Worm (Caenorhabditis elegans) whole organism, mixed stage, embryonic: ENCODE results near the gene ant-1.3.

Source experiments
- bed-3 ChIP-seq: fragments of 200-800 bp; sonication (Bioruptor generic); optimal IDR thresholded peaks from 3 replicates; lab custom pipeline; 2018; ENCODE audit warnings: mild to moderate bottlenecking, missing genetic modification characterization, moderate library complexity, missing compliant biosample characterization
- ceh-39 ChIP-seq: fragments of 150-350 bp; optimal IDR thresholded peaks from 2 replicates; lab custom pipeline; 2014; ENCODE audit warnings: missing biosample characterization, missing genetic modification characterization
- elt-1 ChIP-seq: sonication (generic microtip); optimal IDR thresholded peaks from 2 replicates; lab custom pipeline; 2017; ENCODE audit warnings: missing genetic modification characterization, mild to moderate bottlenecking, missing compliant biosample characterization, antibody characterized with exemption, moderate library complexity, borderline replicate concordance; ENCODE audit not compliant: insufficient read depth
- lin-13 ChIP-seq: fragments of 150-350 bp; optimal IDR thresholded peaks from 2 replicates; lab custom pipeline; 2014; ENCODE audit warnings: missing biosample characterization, missing genetic modification characterization
- lin-32 ChIP-seq: fragments of 200-800 bp; sonication (Bioruptor generic); optimal IDR thresholded peaks from 2 replicates; lab custom pipeline; 2018; ENCODE audit warnings: mild to moderate bottlenecking, missing genetic modification characterization, missing compliant biosample characterization
- lsy-2 ChIP-seq: fragments of 150-350 bp; optimal IDR thresholded peaks from 2 replicates; lab custom pipeline; 2014; ENCODE audit warnings: missing biosample characterization, missing genetic modification characterization
- mep-1 ChIP-seq: fragments of 150-350 bp; optimal IDR thresholded peaks from 2 replicates; lab custom pipeline; 2017; ENCODE audit warnings: missing biosample characterization, missing genetic modification reagents, missing genetic modification characterization, inconsistent platforms
- nhr-237 ChIP-seq: fragments of 150-350 bp; optimal IDR thresholded peaks from 2 replicates; lab custom pipeline; 2014; ENCODE audit warnings: missing biosample characterization, missing genetic modification characterization
- pha-4 ChIP-seq: fragments of 150-350 bp; optimal IDR thresholded peaks from 2 replicates; lab custom pipeline; 2018; ENCODE audit warnings: missing biosample characterization, missing genetic modification reagents, missing genetic modification characterization
- sptf-1 ChIP-seq: sonication (generic microtip); optimal IDR thresholded peaks from 2 replicates; lab custom pipeline; 2017; ENCODE audit warnings: mild to moderate bottlenecking, missing genetic modification characterization, moderate library complexity, missing compliant biosample characterization
- unc-120 ChIP-seq: sonication (generic microtip); optimal IDR thresholded peaks from 2 replicates; lab custom pipeline; 2017; ENCODE audit warnings: missing genetic modification characterization, missing compliant biosample characterization; ENCODE audit not compliant: poor library complexity, severe bottlenecking
- unc-62 ChIP-seq: fragments of 150-350 bp; optimal IDR thresholded peaks from 2 replicates; lab custom pipeline; 2014; ENCODE audit warnings: missing biosample characterization, missing genetic modification reagents, missing genetic modification characterization
- ztf-11 ChIP-seq: fragments of 150-350 bp; optimal IDR thresholded peaks from 2 replicates; lab custom pipeline; 2014; ENCODE audit warnings: missing biosample characterization, missing genetic modification characterization

ce11 chrIV:9712782-9713181, 3.7 kb upstream of the ant-1.3 start, which contains the start of gene K01H12.4:
- TF ChIP-seq nhr-237 (tag; lab: Kevin White, UChicago), result no peak
- no peak for TF ChIP-seq ceh-39 (tag; lab: Kevin White, UChicago)
- TF ChIP-seq unc-62 (GFP tag; lab: Kevin White, UChicago), result no peak
- no peak for TF ChIP-seq lsy-2
- no peak for TF ChIP-seq pha-4 (tag; lab: Kevin White, UChicago)
- no peak for TF ChIP-seq sptf-1 (tag; lab: Kevin White, UChicago)
- TF ChIP-seq lin-32, result no peak
- no peak for TF ChIP-seq bed-3 (GFP tag; lab: Kevin White, UChicago)
- no peak for TF ChIP-seq ztf-11 (tag; lab: Kevin White, UChicago)
- TF ChIP-seq elt-1, result no peak
- no peak for TF ChIP-seq mep-1
- no peak for TF ChIP-seq lin-13 (tag; lab: Kevin White, UChicago)
- TF ChIP-seq unc-120 (tag; lab: Kevin White, UChicago), result no peak
